Fruit fly (Drosophila melanogaster): ENCODE measurements around the gene CG1544.
A peak's percentile ranks its signal among the peaks of the same experiment; 100 is the strongest.

CG1544 gene

DNA sequence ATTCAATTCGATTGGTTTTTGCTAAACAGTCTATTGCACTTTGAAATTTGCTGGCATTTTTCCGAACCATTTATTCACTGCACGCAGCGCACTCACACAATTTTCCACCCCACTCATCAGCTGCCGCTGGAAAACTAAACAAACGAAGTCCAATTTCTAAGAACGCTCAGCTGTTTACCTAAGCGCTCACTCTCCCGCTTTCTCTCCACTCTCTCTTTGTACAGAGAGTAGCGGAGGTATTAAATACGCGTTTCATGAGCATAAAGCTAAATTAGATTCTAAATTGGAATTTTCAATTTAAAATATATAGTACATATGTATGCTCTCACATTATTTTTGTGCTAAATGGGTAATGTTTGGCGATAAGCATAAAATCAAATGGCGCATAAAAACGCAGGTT, 27.7 kb upstream of the CG1544 start, which contains the start of gene stops (continued):
- TF ChIP-seq Sox102F (GFP tag; optimal IDR thresholded peaks at IDR 0.05) (peak; percentile 15), dmrt11E (tag; optimal IDR thresholded peaks at IDR 0.05) (no peak), CG9609 (GFP tag; optimal IDR thresholded peaks at IDR 0.05) (no peak), CG33557 (GFP tag; optimal IDR thresholded peaks at IDR 0.05) (no peak), hkb (optimal IDR thresholded peaks at IDR 0.05) (no peak), hkb (GFP tag; IDR thresholded peaks at IDR 0.05) (no peak), CG11696 (GFP tag; IDR thresholded peaks at IDR 0.05) (no peak), CG34422 (GFP tag; IDR thresholded peaks at IDR 0.05) (0 out of 3 replicates have a peak, but pooled peaks have one; percentile 17), CG10209 (GFP tag; optimal IDR thresholded peaks at IDR 0.05) (peak; percentile 28), prd (optimal IDR thresholded peaks at IDR 0.05) (no peak), prd (GFP tag; IDR thresholded peaks at IDR 0.05) (no peak), Nf-YC (tag; optimal IDR thresholded peaks at IDR 0.05) (no peak), trh (GFP tag; optimal IDR thresholded peaks at IDR 0.05) (peak; percentile 29), fru (optimal IDR thresholded peaks at IDR 0.05) (no peak), Kr (GFP tag; optimal IDR thresholded peaks at IDR 0.05) (no peak), exex (tag; optimal IDR thresholded peaks at IDR 0.05) (no peak), ase (GFP tag; IDR thresholded peaks at IDR 0.05) (no peak), Lim3 (GFP tag; IDR thresholded peaks at IDR 0.05) (no peak), stwl (tag; optimal IDR thresholded peaks at IDR 0.05) (no peak), luna (GFP tag; optimal IDR thresholded peaks at IDR 0.05) (no peak), CG2199 (GFP tag; IDR thresholded peaks at IDR 0.05) (no peak), CG9727 (GFP tag; optimal IDR thresholded peaks at IDR 0.05) (peak; percentile 41), CG14050 (GFP tag; IDR thresholded peaks at IDR 0.05) (0 out of 3 replicates have a peak, but pooled peaks have one; percentile 19), ind (GFP tag; optimal IDR thresholded peaks at IDR 0.05) (no peak), CG18619 (GFP tag; optimal IDR thresholded peaks at IDR 0.05) (peak; percentile 11), amos (GFP tag; IDR thresholded peaks at IDR 0.05; ENCODE audit: partially characterized antibody) (no peak), oc (tag; optimal IDR thresholded peaks at IDR 0.05) (no peak), CG13775 (GFP tag; optimal IDR thresholded peaks at IDR 0.05) (no peak), Dll (GFP tag; IDR thresholded peaks at IDR 0.05; ENCODE audit: partially characterized antibody) (0 out of 4 replicates have a peak, but pooled peaks have one; percentile 25), CG12744 (GFP tag; optimal IDR thresholded peaks at IDR 0.05) (no peak), odd (GFP tag; optimal IDR thresholded peaks at IDR 0.05) (peak; percentile 19), tgo (GFP tag; IDR thresholded peaks at IDR 0.05) (no peak), TFAM (GFP tag; optimal IDR thresholded peaks at IDR 0.05) (no peak), jigr1 (GFP tag; IDR thresholded peaks at IDR 0.05) (no peak), pan (optimal IDR thresholded peaks at IDR 0.05) (no peak), pan (GFP tag; optimal IDR thresholded peaks at IDR 0.05 in 1 of 2, IDR thresholded peaks at IDR 0.05 in 1 of 2) (peak in 1 of 2 experiments; percentile 23), seq (GFP tag; IDR thresholded peaks at IDR 0.05) (peak; percentile 20; the same call in 1 of the 2 replicates), nom (GFP tag; optimal IDR thresholded peaks at IDR 0.05) (no peak), nau (GFP tag; optimal IDR thresholded peaks at IDR 0.05) (peak; percentile 33), CG17359 (tag; optimal IDR thresholded peaks at IDR 0.05) (peak; percentile 39), chif (GFP tag; optimal IDR thresholded peaks at IDR 0.05) (no peak), pfk (GFP tag; optimal IDR thresholded peaks at IDR 0.05) (peak; percentile 62), onecut (GFP tag; IDR thresholded peaks at IDR 0.05) (peak; percentile 26), pros (GFP tag; optimal IDR thresholded peaks at IDR 0.05) (no peak), CG13296 (GFP tag; optimal IDR thresholded peaks at IDR 0.05) (no peak), bcd (GFP tag; optimal IDR thresholded peaks at IDR 0.05) (peak; percentile 49), CG6689 (GFP tag; IDR thresholded peaks at IDR 0.05) (0 out of 2 replicates have a peak, but pooled peaks have one; percentile 26), CG15601 (tag; optimal IDR thresholded peaks at IDR 0.05) (no peak), wek (GFP tag; optimal IDR thresholded peaks at IDR 0.05) (peak; percentile 72), CG7745 (tag; optimal IDR thresholded peaks at IDR 0.05) (no peak), fd3F (GFP tag; optimal IDR thresholded peaks at IDR 0.05) (no peak), slp2 (GFP tag; optimal IDR thresholded peaks at IDR 0.05) (no peak)
